Worm (Caenorhabditis elegans) whole organism, L3 larva: Measurements from ENCODE around the gene sri-57.

Experiments used
- aly-2 ChIP-seq: fragments of 150-350 bp; optimal IDR thresholded peaks from 2 replicates; lab custom pipeline; 2014; ENCODE audit warnings: missing biosample characterization, missing genetic modification characterization
- daf-12 ChIP-seq: fragments of 150-350 bp; optimal IDR thresholded peaks from 2 replicates; lab custom pipeline; 2014; ENCODE audit warnings: missing biosample characterization, missing genetic modification reagents, missing genetic modification characterization
- elt-1 ChIP-seq: fragments of 150-350 bp; optimal IDR thresholded peaks from 2 replicates; lab custom pipeline; 2014; ENCODE audit warnings: missing biosample characterization, missing genetic modification characterization
- pha-4 ChIP-seq: fragments of 150-350 bp; optimal IDR thresholded peaks from 2 replicates; lab custom pipeline; 2014; ENCODE audit warnings: missing biosample characterization, missing genetic modification reagents, missing genetic modification characterization
- skn-1 ChIP-seq: fragments of 150-350 bp; optimal IDR thresholded peaks from 2 replicates; lab custom pipeline; 2014; ENCODE audit warnings: missing biosample characterization, missing genetic modification characterization
- tbx-2 ChIP-seq: sonication (generic microtip); optimal IDR thresholded peaks from 2 replicates; lab custom pipeline; 2016; ENCODE audit warnings: mild to moderate bottlenecking, missing genetic modification characterization, missing compliant biosample characterization
- unc-39 ChIP-seq: sonication (generic microtip); optimal IDR thresholded peaks from 4 replicates; lab custom pipeline; 2017; ENCODE audit warnings: missing biosample characterization, missing genetic modification characterization

ce11 chrII:2656606-2657005 is 15.6 kb downstream of the sri-57 start, which contains the start of gene sri-47:
- TF ChIP-seq unc-39, result no peak
- TF ChIP-seq pha-4 (tag; lab: Kevin White, UChicago), result no peak
- TF ChIP-seq tbx-2 (tag; lab: Kevin White, UChicago), result no peak
- no peak for TF ChIP-seq daf-12
- TF ChIP-seq skn-1, result no peak
- no peak for TF ChIP-seq elt-1 (tag; lab: Kevin White, UChicago)
- no peak for TF ChIP-seq aly-2 (tag; lab: Kevin White, UChicago)
